Worm (Caenorhabditis elegans) whole organism, midembryonic: Measurements from ENCODE around the gene snrp-40.1.

Experiments
- T22C8.4 ChIP-seq: fragments of 200-800 bp; sonication (Bioruptor generic); IDR thresholded peaks from 2 replicates; pipeline ENCODE4 v1.3.6; 2022; ENCODE audit warnings: missing genetic modification characterization, missing compliant biosample characterization
- cog-1 ChIP-seq: sonication (generic microtip); optimal IDR thresholded peaks from 2 replicates; lab custom pipeline; 2016; ENCODE audit warnings: missing genetic modification characterization, missing compliant biosample characterization
- flt-1 ChIP-seq: fragments of 200-800 bp; sonication (Bioruptor generic); IDR thresholded peaks from 2 replicates; pipeline ENCODE4 v1.3.6; 2022; ENCODE audit warnings: missing genetic modification characterization, missing compliant biosample characterization
- klf-2 ChIP-seq: fragments of 200-800 bp; sonication (Bioruptor generic); conservative IDR thresholded peaks from 2 replicates; pipeline ENCODE4 v1.3.6; 2022; ENCODE audit warnings: missing genetic modification reagents, missing genetic modification characterization, missing compliant biosample characterization
- ref-1 ChIP-seq: fragments of 200-800 bp; sonication (Bioruptor generic); conservative IDR thresholded peaks from 2 replicates; pipeline ENCODE4 v1.3.6; 2022; ENCODE audit warnings: missing genetic modification reagents, missing genetic modification characterization, missing compliant biosample characterization
- ztf-23 ChIP-seq: fragments of 200-800 bp; sonication (Bioruptor generic); IDR thresholded peaks from 2 replicates; pipeline ENCODE4 v1.3.6; 2022; ENCODE audit warnings: missing genetic modification reagents, missing genetic modification characterization, missing compliant biosample characterization
- ztf-29 ChIP-seq: fragments of 200-800 bp; sonication (Bioruptor generic); IDR thresholded peaks from 2 replicates; pipeline ENCODE4 v1.3.6; 2022; ENCODE audit warnings: missing genetic modification reagents, missing genetic modification characterization, missing compliant biosample characterization

DNA sequence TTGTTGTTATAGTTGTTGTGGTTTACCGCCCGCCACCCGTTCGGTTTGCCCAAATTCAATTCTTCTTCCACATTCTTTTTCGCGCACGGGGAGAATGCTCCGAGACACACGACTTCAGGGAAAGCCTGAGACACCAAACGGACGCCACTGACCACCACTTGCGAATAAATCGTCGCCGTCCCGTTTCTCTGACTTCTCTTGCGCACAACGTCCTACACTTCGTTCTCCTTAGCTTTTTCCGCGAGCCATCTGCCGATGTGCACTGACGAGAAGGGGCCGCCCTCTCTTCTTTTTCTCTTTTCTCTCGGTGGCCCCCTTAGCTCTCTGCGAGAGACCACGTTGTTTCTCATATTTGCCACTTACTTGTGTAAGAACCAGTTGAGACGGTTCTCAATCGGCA lies 42.5 kb downstream of the snrp-40.1 start, which contains the start of gene C03A3.1:
- TF ChIP-seq cog-1 (tag; lab: Kevin White, UChicago): no peak
- TF ChIP-seq klf-2 (GFP tag; lab: Robert Waterston, UW): no peak
- TF ChIP-seq flt-1: no peak
- TF ChIP-seq ref-1 (GFP tag; lab: Robert Waterston, UW): no peak
- TF ChIP-seq ztf-23: no peak
- no peak for TF ChIP-seq ztf-29 (GFP tag; lab: Robert Waterston, UW)
- no peak for TF ChIP-seq T22C8.4 (GFP tag; lab: Robert Waterston, UW)
